Worm (Caenorhabditis elegans) whole organism, midembryonic: ENCODE data around the gene T05B9.1.
A peak's percentile ranks its signal among the peaks of the same experiment; 100 is the strongest.

ENCODE experiments used
- T22C8.4 ChIP-seq: fragments of 200-800 bp; sonication (Bioruptor generic); IDR thresholded peaks from 2 replicates; pipeline ENCODE4 v1.3.6; 2022; ENCODE audit warnings: missing genetic modification characterization, missing compliant biosample characterization
- cog-1 ChIP-seq: sonication (generic microtip); optimal IDR thresholded peaks from 2 replicates; lab custom pipeline; 2016; ENCODE audit warnings: missing genetic modification characterization, missing compliant biosample characterization
- flt-1 ChIP-seq: fragments of 200-800 bp; sonication (Bioruptor generic); IDR thresholded peaks from 2 replicates; pipeline ENCODE4 v1.3.6; 2022; ENCODE audit warnings: missing genetic modification characterization, missing compliant biosample characterization
- klf-2 ChIP-seq: fragments of 200-800 bp; sonication (Bioruptor generic); conservative IDR thresholded peaks from 2 replicates; pipeline ENCODE4 v1.3.6; 2022; ENCODE audit warnings: missing genetic modification reagents, missing genetic modification characterization, missing compliant biosample characterization
- med-1 ChIP-seq: sonication (generic microtip); optimal IDR thresholded peaks from 2 replicates; lab custom pipeline; 2017; ENCODE audit warnings: missing genetic modification characterization, mild to moderate bottlenecking, missing compliant biosample characterization, antibody characterized with exemption, missing genetic modification reagents; ENCODE audit not compliant: insufficient read depth
- ref-1 ChIP-seq: fragments of 200-800 bp; sonication (Bioruptor generic); conservative IDR thresholded peaks from 2 replicates; pipeline ENCODE4 v1.3.6; 2022; ENCODE audit warnings: missing genetic modification reagents, missing genetic modification characterization, missing compliant biosample characterization
- tab-1 ChIP-seq: fragments of 200-800 bp; sonication (Bioruptor generic); IDR thresholded peaks from 2 replicates; pipeline ENCODE4 v1.3.6; 2022; ENCODE audit warnings: missing genetic modification characterization, missing compliant biosample characterization
- ztf-23 ChIP-seq: fragments of 200-800 bp; sonication (Bioruptor generic); IDR thresholded peaks from 2 replicates; pipeline ENCODE4 v1.3.6; 2022; ENCODE audit warnings: missing genetic modification reagents, missing genetic modification characterization, missing compliant biosample characterization
- ztf-29 ChIP-seq: fragments of 200-800 bp; sonication (Bioruptor generic); IDR thresholded peaks from 2 replicates; pipeline ENCODE4 v1.3.6; 2022; ENCODE audit warnings: missing genetic modification reagents, missing genetic modification characterization, missing compliant biosample characterization

T05B9.1 gene

DNA sequence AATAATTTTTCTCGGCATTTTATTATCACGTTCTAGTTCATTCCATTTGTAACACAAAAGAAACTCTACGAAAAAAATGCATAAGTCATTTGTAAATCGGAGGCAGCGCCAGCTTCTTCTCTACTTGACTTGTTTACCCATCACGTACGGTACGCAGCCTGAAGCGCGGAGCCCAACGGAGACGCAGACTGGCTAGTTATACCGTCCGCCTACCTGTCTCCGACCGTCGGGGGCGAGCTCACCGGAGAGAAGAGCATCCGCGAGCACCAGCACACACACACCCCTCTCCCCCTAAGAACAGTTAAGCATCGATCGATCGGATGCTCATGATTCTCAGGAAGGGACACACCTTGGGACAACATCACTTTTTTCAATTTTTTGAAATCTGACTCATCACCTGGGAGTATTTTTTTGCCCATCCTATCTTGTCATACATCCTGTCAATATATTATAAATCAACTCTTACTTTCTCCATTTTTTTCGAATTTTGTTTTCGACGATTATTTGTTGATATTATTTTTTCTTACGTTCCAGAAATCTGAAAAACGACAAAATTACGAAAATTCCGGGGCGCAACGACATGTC is 39.1 kb downstream of the T05B9.1 start, which contains the start of gene plpr-1:
Gene plpr-1 (plus strand): TSS at position 535 of the 585 bp plus-strand sequence.
- TF ChIP-seq med-1 (GFP tag; lab: Kevin White, UChicago): no peak
- TF ChIP-seq cog-1 (tag; lab: Kevin White, UChicago): no peak
- TF ChIP-seq tab-1 (GFP tag; lab: Robert Waterston, UW): no peak
- TF ChIP-seq ztf-23 (GFP tag; lab: Robert Waterston, UW): no peak
- no peak for TF ChIP-seq klf-2 (GFP tag; lab: Robert Waterston, UW)
- TF ChIP-seq ztf-29 (GFP tag; lab: Robert Waterston, UW): no peak
- TF ChIP-seq T22C8.4 (GFP tag; lab: Robert Waterston, UW): no peak
- no peak for TF ChIP-seq ref-1
- TF ChIP-seq flt-1 (GFP tag; lab: Robert Waterston, UW): no peak

DNA sequence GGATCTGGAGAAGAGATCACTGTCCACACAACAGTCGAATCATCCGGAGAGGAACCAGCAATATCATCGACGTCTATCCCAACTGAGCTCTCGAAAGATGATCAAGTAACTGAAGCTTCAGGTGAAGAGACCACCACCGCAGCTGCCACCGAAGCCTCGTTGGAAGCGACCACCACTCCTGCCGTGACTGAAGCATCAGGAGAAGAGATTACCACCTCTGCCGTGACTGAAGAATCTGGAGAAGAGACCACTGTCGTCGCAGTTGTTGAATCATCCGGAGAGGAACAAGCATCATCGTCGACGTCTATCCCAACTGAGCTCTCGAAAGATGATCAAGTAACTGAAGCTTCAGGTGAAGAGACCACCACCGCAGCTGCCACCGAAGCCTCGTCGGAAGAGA is 49.3 kb downstream of the T05B9.1 start:
- 0 out of 2 replicates have a peak, but pooled peaks have one; percentile 30 for TF ChIP-seq tab-1 (GFP tag; lab: Robert Waterston, UW)
